Worm (Caenorhabditis elegans) whole organism, young adult: ENCODE measurements around the gene pik-1.

Experiments used
- C06A6.2 ChIP-seq: fragments of 200-800 bp; sonication (Bioruptor generic); conservative IDR thresholded peaks from 2 replicates; pipeline ENCODE4 v1.3.6; 2022; ENCODE audit warnings: missing genetic modification characterization, missing compliant biosample characterization
- F10E7.11 ChIP-seq: sonication (generic microtip); optimal IDR thresholded peaks from 2 replicates; lab custom pipeline; 2017; ENCODE audit warnings: mild to moderate bottlenecking, missing genetic modification characterization, moderate library complexity, missing compliant biosample characterization
- F23B12.7 ChIP-seq: sonication (generic microtip); optimal IDR thresholded peaks from 2 replicates; lab custom pipeline; 2017; ENCODE audit warnings: missing genetic modification characterization, mild to moderate bottlenecking, missing compliant biosample characterization, antibody characterized with exemption, moderate library complexity; ENCODE audit not compliant: insufficient read depth
- F33H1.4 ChIP-seq: fragments of 200-800 bp; sonication (Bioruptor generic); IDR thresholded peaks from 2 replicates; pipeline ENCODE4 v1.3.6; 2022; ENCODE audit warnings: missing genetic modification reagents, missing genetic modification characterization, missing compliant biosample characterization
- Y53F4B.3 ChIP-seq: fragments of 200-800 bp; sonication (Bioruptor generic); IDR thresholded peaks from 2 replicates; pipeline ENCODE4 v1.3.6; 2022; ENCODE audit warnings: missing genetic modification reagents, missing genetic modification characterization, missing compliant biosample characterization
- Y56A3A.18 ChIP-seq: fragments of 200-800 bp; sonication (Bioruptor generic); IDR thresholded peaks from 2 replicates; pipeline ENCODE4 v1.3.6; 2022; ENCODE audit warnings: missing genetic modification reagents, missing genetic modification characterization, missing compliant biosample characterization
- attf-5 ChIP-seq: fragments of 200-800 bp; sonication (Bioruptor generic); optimal IDR thresholded peaks from 2 replicates; lab custom pipeline; 2018; ENCODE audit warnings: mild to moderate bottlenecking, missing genetic modification characterization, missing compliant biosample characterization
- attf-6 ChIP-seq: fragments of 200-800 bp; sonication (Bioruptor generic); IDR thresholded peaks from 2 replicates; pipeline ENCODE4 v1.3.6; 2022; ENCODE audit warnings: missing genetic modification reagents, missing genetic modification characterization, missing compliant biosample characterization
- ceh-100 ChIP-seq: fragments of 200-800 bp; sonication (Bioruptor generic); IDR thresholded peaks from 2 replicates; pipeline ENCODE4 v1.3.6; 2022; ENCODE audit warnings: missing genetic modification reagents, missing genetic modification characterization, missing compliant biosample characterization
- ceh-79 ChIP-seq: sonication (generic microtip); optimal IDR thresholded peaks from 2 replicates; lab custom pipeline; 2017; ENCODE audit warnings: mild to moderate bottlenecking, missing genetic modification characterization, missing compliant biosample characterization
- dpl-1 ChIP-seq: fragments of 150-350 bp; optimal IDR thresholded peaks from 2 replicates; lab custom pipeline; 2014; ENCODE audit warnings: missing biosample characterization, missing genetic modification reagents, missing genetic modification characterization
- egl-18 ChIP-seq: fragments of 200-800 bp; sonication (Bioruptor generic); IDR thresholded peaks from 2 replicates; pipeline ENCODE4 v1.3.6; 2022; ENCODE audit warnings: missing genetic modification reagents, missing genetic modification characterization, missing compliant biosample characterization
- ekl-4 ChIP-seq: fragments of 200-800 bp; sonication (Bioruptor generic); IDR thresholded peaks from 2 replicates; pipeline ENCODE4 v1.3.6; 2022; ENCODE audit warnings: missing genetic modification reagents, missing genetic modification characterization, missing compliant biosample characterization
- gei-17 ChIP-seq: fragments of 200-800 bp; sonication (Bioruptor generic); optimal IDR thresholded peaks from 2 replicates; lab custom pipeline; 2018; ENCODE audit warnings: mild to moderate bottlenecking, missing genetic modification characterization, missing compliant biosample characterization
- hrde-1 ChIP-seq: sonication (generic microtip); optimal IDR thresholded peaks from 2 replicates; lab custom pipeline; 2016; ENCODE audit warnings: missing genetic modification characterization, mild to moderate bottlenecking, missing compliant biosample characterization, moderate library complexity, missing genotype, missing genetic modification reagents, borderline replicate concordance
- let-526 ChIP-seq: fragments of 200-800 bp; sonication (Bioruptor generic); IDR thresholded peaks from 2 replicates; pipeline ENCODE4 v1.3.6; 2022; ENCODE audit warnings: missing genetic modification reagents, missing genetic modification characterization, missing compliant biosample characterization
- lin-40 ChIP-seq: sonication (generic microtip); optimal IDR thresholded peaks from 2 replicates; lab custom pipeline; 2016; ENCODE audit warnings: missing genetic modification characterization, mild to moderate bottlenecking, missing compliant biosample characterization, missing genotype, missing genetic modification reagents
- lsl-1 ChIP-seq: fragments of 200-800 bp; sonication (Bioruptor generic); optimal IDR thresholded peaks from 2 replicates; lab custom pipeline; 2018; ENCODE audit warnings: mild to moderate bottlenecking, missing genetic modification characterization, moderate library complexity, missing compliant biosample characterization
- madf-10 ChIP-seq: sonication (generic microtip); optimal IDR thresholded peaks from 2 replicates; lab custom pipeline; 2016; ENCODE audit warnings: mild to moderate bottlenecking, missing genetic modification characterization, missing compliant biosample characterization
- madf-3 ChIP-seq: fragments of 200-800 bp; sonication (Bioruptor generic); IDR thresholded peaks from 2 replicates; pipeline ENCODE4 v1.3.6; 2022; ENCODE audit warnings: missing genetic modification reagents, missing genetic modification characterization, missing compliant biosample characterization
- madf-6 ChIP-seq: fragments of 200-800 bp; sonication (Bioruptor generic); IDR thresholded peaks from 2 replicates; pipeline ENCODE4 v1.3.6; 2022; ENCODE audit warnings: missing genetic modification reagents, missing genetic modification characterization, missing compliant biosample characterization
- mcd-1 ChIP-seq: fragments of 200-800 bp; sonication (Bioruptor generic); IDR thresholded peaks from 2 replicates; pipeline ENCODE4 v1.3.6; 2022; ENCODE audit warnings: missing genetic modification reagents, missing genetic modification characterization, missing compliant biosample characterization
- nfya-1 ChIP-seq: sonication (generic microtip); optimal IDR thresholded peaks from 2 replicates; lab custom pipeline; 2017; ENCODE audit warnings: antibody characterized with exemption, missing compliant biosample characterization, missing genetic modification characterization, borderline replicate concordance; ENCODE audit not compliant: insufficient read depth
- nfya-2 ChIP-seq: fragments of 200-800 bp; sonication (Bioruptor generic); IDR thresholded peaks from 2 replicates; pipeline ENCODE4 v1.3.6; 2022; ENCODE audit warnings: missing genetic modification reagents, missing genetic modification characterization, missing compliant biosample characterization
- nhr-80 ChIP-seq: sonication (generic microtip); optimal IDR thresholded peaks from 2 replicates; lab custom pipeline; 2016; ENCODE audit warnings: missing genetic modification characterization, missing compliant biosample characterization
- rcor-1 ChIP-seq: fragments of 200-800 bp; sonication (Bioruptor generic); IDR thresholded peaks from 2 replicates; pipeline ENCODE4 v1.3.6; 2022; ENCODE audit warnings: missing genetic modification reagents, missing genetic modification characterization, missing compliant biosample characterization
- rec-8 ChIP-seq, 2 experiments: sonication (generic microtip); optimal IDR thresholded peaks; 2 replicates each; lab custom pipeline; 2016; ENCODE audit warnings: mild to moderate bottlenecking in 2 of 2, missing genetic modification characterization in 2 of 2, missing genetic modification reagents in 2 of 2, missing genotype in 2 of 2, missing biosample characterization in 1 of 2, missing compliant biosample characterization in 1 of 2, moderate library complexity in 1 of 2
- sdz-38 ChIP-seq: sonication (generic microtip); optimal IDR thresholded peaks from 2 replicates; lab custom pipeline; 2016; ENCODE audit warnings: missing genotype, missing genetic modification characterization, missing compliant biosample characterization
- snpc-3.4 ChIP-seq: sonication (generic microtip); optimal IDR thresholded peaks from 2 replicates; lab custom pipeline; 2017; ENCODE audit warnings: missing genetic modification characterization, mild to moderate bottlenecking, missing compliant biosample characterization, antibody characterized with exemption, moderate library complexity, missing genotype, missing genetic modification reagents
- snpc-4 ChIP-seq, 5 experiments: fragments of 150-350 bp in 1 of 5; sonication (generic microtip) in 4 of 5; optimal IDR thresholded peaks; 2 replicates each; lab custom pipeline; 2014 to 2018; ENCODE audit warnings: missing genetic modification characterization in 5 of 5, missing biosample characterization in 3 of 5, antibody characterized with exemption in 2 of 5, mild to moderate bottlenecking in 2 of 5, missing compliant biosample characterization in 2 of 5, missing genotype in 2 of 5, moderate library complexity in 2 of 5, missing genetic modification reagents in 1 of 5
- tbp1 ChIP-seq: fragments of 200-800 bp; sonication (Bioruptor generic); optimal IDR thresholded peaks from 2 replicates; lab custom pipeline; 2018; ENCODE audit warnings: mild to moderate bottlenecking, missing genetic modification characterization, missing compliant biosample characterization
- ztf-18 ChIP-seq: sonication (generic microtip); optimal IDR thresholded peaks from 2 replicates; lab custom pipeline; 2016; ENCODE audit warnings: missing genotype, mild to moderate bottlenecking, missing genetic modification characterization, missing compliant biosample characterization
- ztf-22 ChIP-seq: fragments of 200-800 bp; sonication (Bioruptor generic); optimal IDR thresholded peaks from 2 replicates; lab custom pipeline; 2018; ENCODE audit warnings: mild to moderate bottlenecking, missing genetic modification characterization, moderate library complexity, missing compliant biosample characterization
- ztf-6 ChIP-seq: fragments of 200-800 bp; sonication (Bioruptor generic); IDR thresholded peaks from 2 replicates; pipeline ENCODE4 v1.3.6; 2022; ENCODE audit warnings: missing genetic modification reagents, missing genetic modification characterization, missing compliant biosample characterization

The pik-1 gene

DNA sequence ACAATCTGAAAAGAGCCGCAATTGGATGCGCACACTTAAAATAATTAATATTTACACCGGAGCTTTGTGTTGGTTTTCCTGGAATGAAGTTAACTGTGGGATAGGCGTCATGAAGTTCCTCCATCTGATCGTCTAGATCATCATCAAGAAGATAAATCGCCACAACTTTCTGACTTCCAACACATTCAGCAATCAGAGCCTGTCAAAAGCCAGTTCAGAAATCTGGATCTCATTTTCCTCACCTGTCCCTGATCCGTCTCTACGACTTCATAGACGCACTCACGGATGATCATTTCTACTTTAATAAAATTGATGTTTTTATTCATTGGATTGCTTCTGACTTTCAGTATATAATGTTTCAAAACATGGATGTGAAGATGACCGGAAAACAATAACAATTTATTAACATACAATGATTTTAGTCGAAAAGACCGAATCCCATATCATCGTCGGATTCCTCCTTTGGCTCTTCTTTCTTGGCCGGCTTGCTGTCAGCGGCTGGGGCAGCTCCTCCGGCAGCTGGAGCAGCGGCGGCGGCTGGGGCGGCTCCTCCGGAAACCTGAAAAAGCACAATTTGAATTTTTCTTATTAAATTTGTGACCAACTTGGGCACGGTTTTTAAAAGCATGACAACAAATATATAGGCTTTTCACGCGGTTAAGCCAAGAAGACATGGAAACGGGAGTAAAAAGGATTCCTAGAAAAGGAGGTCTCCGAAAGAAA lies 46.6 kb upstream of the pik-1 start, which contains the start of gene agt-1 (continued):
- peak; percentile 29 for TF ChIP-seq tbp1
- TF ChIP-seq F33H1.4 (GFP tag; lab: Robert Waterston, UW) = peak; percentile 47
- TF ChIP-seq rec-8 (tag; optimal IDR thresholded peaks at IDR 0.05; lab: Kevin White, UChicago) = no peak
- TF ChIP-seq, all 124 proteins: peak for 32

DNA sequence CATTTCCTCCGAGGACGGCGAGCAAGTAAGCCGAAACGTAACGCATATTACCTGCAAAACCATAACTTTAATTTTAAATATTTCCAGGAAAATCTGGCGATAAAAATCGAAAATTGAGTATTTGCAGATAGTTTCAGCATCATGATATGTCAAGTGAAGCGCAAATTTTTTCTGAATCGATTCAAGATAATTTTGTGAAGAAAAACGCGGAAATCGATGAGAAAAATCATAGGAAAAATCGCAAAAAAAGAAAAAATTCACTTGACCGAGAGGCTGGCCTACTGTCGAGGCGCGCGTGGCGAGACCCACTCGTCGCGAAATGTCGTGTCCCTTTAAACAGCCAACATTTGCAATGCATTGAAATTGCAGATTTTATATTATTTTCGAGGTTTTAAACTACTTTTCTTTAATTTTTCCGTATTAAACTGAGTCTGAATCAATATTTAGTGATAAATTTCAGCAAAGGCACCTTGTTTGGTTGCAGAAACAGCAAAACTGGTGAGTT lies 45.6 kb upstream of the pik-1 start, which contains the start of the genes rla-2, popl-7 and Y62E10A.24:
Gene rla-2 (minus strand): TSS at position 51 of the 505 bp plus-strand sequence.
Gene popl-7 (plus strand): TSS at position 455 of the 505 bp plus-strand sequence.
Gene Y62E10A.24 (plus strand): TSS at position 476 of the 505 bp plus-strand sequence.
- TF ChIP-seq egl-18 (GFP tag; lab: Robert Waterston, UW) (no peak), ceh-79 (tag; lab: Kevin White, UChicago) (no peak), Y56A3A.18 (GFP tag; lab: Robert Waterston, UW) (no peak), F23B12.7 (tag; lab: Kevin White, UChicago) (peak; percentile 27), snpc-3.4 (tag; lab: Kevin White, UChicago) (no peak), snpc-4 (GFP tag; optimal IDR thresholded peaks at IDR 0.05; lab: Kevin White, UChicago) (no peak), snpc-4 (tag; optimal IDR thresholded peaks at IDR 0.05; lab: Kevin White, UChicago) (peak in 1 of 4 experiments; percentile 3), F33H1.4 (GFP tag; lab: Robert Waterston, UW) (peak; percentile 79), nfya-2 (GFP tag; lab: Robert Waterston, UW) (no peak), ceh-100 (GFP tag; lab: Robert Waterston, UW) (no peak), ztf-22 (GFP tag; lab: Kevin White, UChicago) (no peak), mcd-1 (GFP tag; lab: Robert Waterston, UW) (no peak), madf-6 (GFP tag; lab: Robert Waterston, UW) (peak; percentile 12; the same call in 1 of the 2 replicates), rcor-1 (GFP tag; lab: Robert Waterston, UW) (no peak), ekl-4 (GFP tag; lab: Robert Waterston, UW) (no peak), C06A6.2 (GFP tag; lab: Robert Waterston, UW) (no peak)

DNA sequence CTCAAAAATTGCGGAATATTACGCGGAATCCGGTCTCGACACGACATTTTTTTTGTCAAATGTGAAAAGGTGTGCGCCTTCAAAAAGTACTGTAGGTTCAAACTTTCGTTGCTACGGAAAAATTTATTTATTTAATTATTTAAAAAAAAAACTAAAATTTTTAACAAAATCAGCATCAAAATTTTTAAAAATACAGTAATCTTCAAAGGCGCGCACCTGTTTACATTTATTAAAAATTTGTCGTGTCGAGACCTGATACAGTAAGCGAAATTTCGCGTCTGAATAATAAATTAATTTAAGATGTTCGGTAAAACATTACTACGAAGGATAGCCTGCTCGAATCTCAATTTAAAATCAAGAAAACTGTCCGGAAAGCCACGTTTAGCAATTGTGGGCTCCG lies 44.1 kb upstream of the pik-1 start, which contains the start of gene Y62E10A.6:
Gene Y62E10A.6 (plus strand): TSS at position 301 of the 400 bp plus-strand sequence.
- TF ChIP-seq madf-10 (tag; lab: Kevin White, UChicago) (no peak), sdz-38 (tag; lab: Kevin White, UChicago) (no peak), madf-3 (GFP tag; lab: Robert Waterston, UW) (no peak), F10E7.11 (tag; lab: Kevin White, UChicago) (no peak), ztf-18 (peak; percentile 14), hrde-1 (no peak), egl-18 (GFP tag; lab: Robert Waterston, UW) (no peak), Y53F4B.3 (GFP tag; lab: Robert Waterston, UW) (no peak), lsl-1 (GFP tag; lab: Kevin White, UChicago) (peak; percentile 6), ztf-6 (no peak), lin-40 (tag; lab: Kevin White, UChicago) (no peak)
- TF ChIP-seq, all 124 proteins: peak for 2

DNA sequence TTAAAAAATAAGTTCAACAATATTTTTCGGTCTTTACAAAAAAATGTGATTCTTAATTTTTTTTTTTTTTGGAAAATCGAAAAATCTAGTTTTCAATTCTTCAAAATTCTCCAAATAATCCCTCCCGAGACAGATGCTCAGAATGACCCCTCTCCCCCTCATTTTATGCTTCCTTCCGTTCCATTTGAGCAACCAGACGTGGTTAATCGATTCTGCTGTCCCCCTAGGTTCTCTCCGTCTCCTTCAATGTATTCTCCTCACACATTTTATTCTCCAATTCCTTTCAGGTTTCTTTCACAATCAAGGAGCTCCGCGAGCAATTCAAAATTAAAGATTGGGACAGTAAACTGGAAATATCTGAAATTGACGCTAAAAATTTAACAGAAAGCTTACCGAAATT lies 40.9 kb upstream of the pik-1 start:
- TF ChIP-seq attf-5 (GFP tag; lab: Kevin White, UChicago) (no peak), nhr-80 (tag; lab: Kevin White, UChicago) (no peak), lin-40 (tag; lab: Kevin White, UChicago) (no peak), dpl-1 (GFP tag; lab: Kevin White, UChicago) (no peak), let-526 (GFP tag; lab: Robert Waterston, UW) (no peak), attf-6 (GFP tag; lab: Robert Waterston, UW) (no peak), madf-10 (tag; lab: Kevin White, UChicago) (no peak), gei-17 (GFP tag; lab: Kevin White, UChicago) (no peak), nfya-1 (no peak)
